Worm (Caenorhabditis elegans): ENCODE results near the gene xdh-1.
A peak's percentile ranks its signal among the peaks of the same experiment; 100 is the strongest.

The xdh-1 gene

ce11 chrIV:14389070-14389469 lies 23.6 kb downstream of the xdh-1 start:
- no peak for TF ChIP-seq nhr-27 (tag; optimal IDR thresholded peaks at IDR 0.05)
- TF ChIP-seq B0336.3 (GFP tag; IDR thresholded peaks at IDR 0.05), result no peak

- TF ChIP-seq hmg-1.2 (GFP tag; IDR thresholded peaks at IDR 0.05) (peak; percentile 75), madf-3 (GFP tag; IDR thresholded peaks at IDR 0.05) (no peak), egrh-3 (GFP tag; IDR thresholded peaks at IDR 0.05) (peak; percentile 37; the same call in 1 of the 2 replicates), ceh-58 (GFP tag; IDR thresholded peaks at IDR 0.05) (no peak), attf-6 (GFP tag; IDR thresholded peaks at IDR 0.05) (peak; percentile 94), ceh-100 (GFP tag; IDR thresholded peaks at IDR 0.05) (peak; percentile 52), pbrm-1 (GFP tag; IDR thresholded peaks at IDR 0.05) (peak; percentile 42; the same call in 1 of the 2 replicates), snpc-4 (GFP tag; optimal IDR thresholded peaks at IDR 0.05) (peak; percentile 65), snpc-4 (tag; optimal IDR thresholded peaks at IDR 0.05) (peak; percentile 23 to 93 (median 34)), snpc-1.1 (tag; optimal IDR thresholded peaks at IDR 0.05; ENCODE audit: insufficient read depth) (peak; percentile 48)
These were observed 24.7 kb downstream of the xdh-1 start for ce11 chrIV:14387766-14388553.

- no peak for TF ChIP-seq snpc-4 (GFP tag; optimal IDR thresholded peaks at IDR 0.05)
- TF ChIP-seq snpc-4 (tag; optimal IDR thresholded peaks at IDR 0.05), result peak in 2 of 4 experiments; percentile 9 to 30
- no peak for TF ChIP-seq ceh-91 (GFP tag; IDR thresholded peaks at IDR 0.05)
These were observed 27.6 kb downstream of the xdh-1 start for ce11 chrIV:14385140-14385539.

ce11 chrIV:14384194-14384593 lies 28.5 kb downstream of the xdh-1 start:
- TF ChIP-seq unc-62 (GFP tag; optimal IDR thresholded peaks at IDR 0.05), result no peak
- no peak for TF ChIP-seq F22D6.2 (tag; optimal IDR thresholded peaks at IDR 0.05)
- no peak for TF ChIP-seq lin-40 (tag; optimal IDR thresholded peaks at IDR 0.05)
- no peak for TF ChIP-seq zfh-2 (GFP tag; conservative IDR thresholded peaks at IDR 0.05)

ce11 chrIV:14383474-14383873 lies 29.2 kb downstream of the xdh-1 start, which contains the start of gene paqr-3:
TSS of gene paqr-3 (minus strand) at chrIV:14383683.
- no peak for TF ChIP-seq lir-1 (GFP tag; conservative IDR thresholded peaks at IDR 0.05)
- TF ChIP-seq pbrm-1 (GFP tag; IDR thresholded peaks at IDR 0.05), result no peak
- no peak for TF ChIP-seq sptf-2 (GFP tag; optimal IDR thresholded peaks at IDR 0.05)
- no peak for TF ChIP-seq mel-28 (tag; optimal IDR thresholded peaks at IDR 0.05; ENCODE audit: borderline replicate concordance)
- TF ChIP-seq B0019.2 (GFP tag; conservative IDR thresholded peaks at IDR 0.05), result no peak
- TF ChIP-seq snpc-4 (GFP tag; optimal IDR thresholded peaks at IDR 0.05), result no peak
- peak in 2 of 4 experiments; percentile 32 to 57 for TF ChIP-seq snpc-4 (tag; optimal IDR thresholded peaks at IDR 0.05)
- peak; percentile 81 for TF ChIP-seq attf-6 (GFP tag; IDR thresholded peaks at IDR 0.05)
- TF ChIP-seq Y79H2A.3 (GFP tag; conservative IDR thresholded peaks at IDR 0.05), result no peak
- no peak for TF ChIP-seq repo-1 (tag; optimal IDR thresholded peaks at IDR 0.05)

- TF ChIP-seq him-1 (tag; optimal IDR thresholded peaks at IDR 0.05) (no peak), F57C9.4 (tag; optimal IDR thresholded peaks at IDR 0.05) (no peak), fkh-3 (tag; optimal IDR thresholded peaks at IDR 0.05) (no peak), Y95B8A.8 (GFP tag; IDR thresholded peaks at IDR 0.05) (no peak)
These were observed 33.5 kb downstream of the xdh-1 start for ce11 chrIV:14379191-14379590.
